Worm (Caenorhabditis elegans): ENCODE measurements around the gene C30G12.6.

DNA sequence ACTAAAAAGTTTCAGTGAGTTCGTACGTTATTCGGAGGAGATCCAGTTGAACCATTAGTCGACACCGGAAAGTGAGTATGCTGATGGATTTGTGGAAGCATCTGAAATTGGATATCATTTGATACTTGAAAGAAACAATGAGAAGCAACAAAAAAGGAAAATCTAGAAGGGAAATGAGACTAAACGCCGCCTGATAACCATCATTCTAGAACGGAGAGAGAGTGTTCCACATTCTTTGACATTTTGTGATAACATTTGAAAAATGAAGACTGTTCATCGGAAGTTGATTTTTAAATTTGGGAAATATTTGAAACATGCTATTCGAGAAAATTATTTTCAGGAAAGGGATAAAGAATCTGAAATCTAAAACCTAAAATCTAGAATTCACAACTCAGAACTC, 35.4 kb upstream of the C30G12.6 start, which contains the start of gene npax-1:
- TF ChIP-seq hlh-1 (tag; optimal IDR thresholded peaks at IDR 0.05) (no peak), mls-2 (tag; optimal IDR thresholded peaks at IDR 0.05) (no peak), nhr-76 (tag; optimal IDR thresholded peaks at IDR 0.05) (no peak), lin-13 (tag; optimal IDR thresholded peaks at IDR 0.05) (no peak), unc-62 (GFP tag; optimal IDR thresholded peaks at IDR 0.05) (no peak), ceh-39 (tag; optimal IDR thresholded peaks at IDR 0.05) (no peak), ces-1 (GFP tag; optimal IDR thresholded peaks at IDR 0.05) (no peak), nhr-28 (tag; optimal IDR thresholded peaks at IDR 0.05) (no peak), cnd-1 (tag; optimal IDR thresholded peaks at IDR 0.05) (no peak), mep-1 (tag; optimal IDR thresholded peaks at IDR 0.05) (no peak), nhr-12 (tag; optimal IDR thresholded peaks at IDR 0.05) (no peak), sptf-1 (tag; optimal IDR thresholded peaks at IDR 0.05) (no peak), M03D4.4 (tag; optimal IDR thresholded peaks at IDR 0.05) (no peak)
